Worm (Caenorhabditis elegans): ENCODE measurements around the gene F28H7.8.

The F28H7.8 gene

ce11 chrV:10771390-10771789 lies 12.6 kb downstream of the F28H7.8 start, which contains the start of gene D1054.3:
D1054.3 (plus strand) TSS chrV:10771451.
- TF ChIP-seq lin-54 (GFP tag; optimal IDR thresholded peaks at IDR 0.05) (peak; percentile 5), egl-18 (GFP tag; IDR thresholded peaks at IDR 0.05) (no peak), F39B2.1 (GFP tag; IDR thresholded peaks at IDR 0.05) (0 out of 2 replicates have a peak, but pooled peaks have one; percentile 50), madf-6 (GFP tag; IDR thresholded peaks at IDR 0.05) (peak; percentile 49; the same call in 1 of the 2 replicates), ekl-4 (GFP tag; IDR thresholded peaks at IDR 0.05) (peak; percentile 50; the same call in 1 of the 2 replicates), nfyb-1 (GFP tag; IDR thresholded peaks at IDR 0.05) (0 out of 2 replicates have a peak, but pooled peaks have one; percentile 41), hrde-1 (tag; optimal IDR thresholded peaks at IDR 0.05; ENCODE audit: borderline replicate concordance) (peak; percentile 20), snpc-3.4 (tag; optimal IDR thresholded peaks at IDR 0.05) (peak; percentile 15), snpc-1.1 (tag; optimal IDR thresholded peaks at IDR 0.05; ENCODE audit: insufficient read depth) (no peak), sdz-38 (tag; optimal IDR thresholded peaks at IDR 0.05) (no peak), ZK185.1 (tag; optimal IDR thresholded peaks at IDR 0.05; ENCODE audit: poor library complexity, severe bottlenecking) (no peak), B0336.3 (GFP tag; IDR thresholded peaks at IDR 0.05) (0 out of 2 replicates have a peak, but pooled peaks have one; percentile 15), let-607 (tag; optimal IDR thresholded peaks at IDR 0.05) (no peak), Y53G8AR.9 (GFP tag; conservative IDR thresholded peaks at IDR 0.05) (0 out of 2 replicates have a peak, but pooled peaks have one; percentile 63), hsf-1 (GFP tag; IDR thresholded peaks at IDR 0.05) (peak; percentile 51; the same call in 1 of the 2 replicates), F52B5.7 (tag; optimal IDR thresholded peaks at IDR 0.05) (no peak), Y79H2A.3 (GFP tag; conservative IDR thresholded peaks at IDR 0.05) (0 out of 2 replicates have a peak, but pooled peaks have one; percentile 43), madf-3 (GFP tag; IDR thresholded peaks at IDR 0.05) (peak; percentile 74; the same call in 1 of the 2 replicates), ceh-27 (GFP tag; optimal IDR thresholded peaks at IDR 0.05) (no peak), snpc-1.3 (tag; optimal IDR thresholded peaks at IDR 0.05; ENCODE audit: insufficient read depth) (peak; percentile 49), madf-8 (GFP tag; conservative IDR thresholded peaks at IDR 0.05) (no peak)

ce11 chrV:10773216-10773615 lies 14.5 kb downstream of the F28H7.8 start:
- TF ChIP-seq dpff-1 (tag; optimal IDR thresholded peaks at IDR 0.05) (no peak), unc-130 (GFP tag; optimal IDR thresholded peaks at IDR 0.05) (no peak), mel-28 (tag; optimal IDR thresholded peaks at IDR 0.05; ENCODE audit: borderline replicate concordance) (no peak)

ce11 chrV:10776528-10777055 lies 17.8 kb downstream of the F28H7.8 start, which contains the start of gene D1054.5:
D1054.5 (minus strand) TSS chrV:10776578.
- peak; percentile 78 for TF ChIP-seq nhr-80 (tag; optimal IDR thresholded peaks at IDR 0.05)
- TF ChIP-seq sptf-2 (GFP tag; optimal IDR thresholded peaks at IDR 0.05) = no peak

- no peak for TF ChIP-seq ztf-18 (tag; optimal IDR thresholded peaks at IDR 0.05)
- TF ChIP-seq F23B12.7 (tag; optimal IDR thresholded peaks at IDR 0.05; ENCODE audit: insufficient read depth) = no peak
- no peak for TF ChIP-seq tlf-1 (GFP tag; optimal IDR thresholded peaks at IDR 0.05)
- no peak for TF ChIP-seq nhr-27 (tag; optimal IDR thresholded peaks at IDR 0.05)
- TF ChIP-seq Y56A3A.18 (GFP tag; IDR thresholded peaks at IDR 0.05) = no peak
- no peak for TF ChIP-seq madf-10 (tag; optimal IDR thresholded peaks at IDR 0.05)
- TF ChIP-seq T26A5.8 (tag; optimal IDR thresholded peaks at IDR 0.05) = no peak
- TF ChIP-seq pha-4 (tag; optimal IDR thresholded peaks at IDR 0.05) = no peak
- no peak for TF ChIP-seq hrde-1 (tag; optimal IDR thresholded peaks at IDR 0.05; ENCODE audit: borderline replicate concordance)
- TF ChIP-seq dpl-1 (GFP tag; optimal IDR thresholded peaks at IDR 0.05) = no peak
- TF ChIP-seq attf-6 (GFP tag; IDR thresholded peaks at IDR 0.05) = no peak
- no peak for TF ChIP-seq K12H6.12 (tag; optimal IDR thresholded peaks at IDR 0.05)
- no peak for TF ChIP-seq him-1 (tag; optimal IDR thresholded peaks at IDR 0.05)
- no peak for TF ChIP-seq lin-54 (GFP tag; optimal IDR thresholded peaks at IDR 0.05)
- TF ChIP-seq ztf-22 (GFP tag; optimal IDR thresholded peaks at IDR 0.05) = no peak
- no peak for TF ChIP-seq F55B11.4 (tag; optimal IDR thresholded peaks at IDR 0.05; ENCODE audit: borderline replicate concordance, insufficient read depth)
- no peak for TF ChIP-seq ccch-3 (GFP tag; optimal IDR thresholded peaks at IDR 0.05)
- no peak for TF ChIP-seq ama-1 (optimal IDR thresholded peaks at IDR 0.05)
- no peak for TF ChIP-seq ama-1 (GFP tag; optimal IDR thresholded peaks at IDR 0.05)
These were observed 25.3 kb downstream of the F28H7.8 start, which contains the start of gene D1054.8 for ce11 chrV:10784011-10784410. D1054.8 (plus strand) TSS chrV:10784311.
